Worm (Caenorhabditis elegans): Measurements from ENCODE around the gene kvs-5.

ce11 chrIV:796521-797073 lies 60.0 kb downstream of the kvs-5 start, which contains the start of the genes F56B3.11 and ech-5:
- TF ChIP-seq nhr-11 (tag; optimal IDR thresholded peaks at IDR 0.05) (no peak), lin-11 (tag; optimal IDR thresholded peaks at IDR 0.05) (no peak), pha-4 (tag; optimal IDR thresholded peaks at IDR 0.05) (no peak)
